Worm (Caenorhabditis elegans) whole organism, L4 larva: ENCODE measurements around the gene pcn-1.

Source experiments
- T26A8.4 ChIP-seq: fragments of 200-800 bp; sonication (Bioruptor generic); IDR thresholded peaks from 2 replicates; pipeline ENCODE4 v1.3.6; 2022; ENCODE audit warnings: missing genetic modification characterization, missing compliant biosample characterization
- Y105C5A.15 ChIP-seq: fragments of 200-800 bp; sonication (Bioruptor generic); IDR thresholded peaks from 2 replicates; pipeline ENCODE4 v1.3.6; 2022; ENCODE audit warnings: missing genetic modification characterization, missing compliant biosample characterization
- aha-1 ChIP-seq: fragments of 150-350 bp; peaks from one replicate; lab custom pipeline; 2014; ENCODE audit warnings: missing biosample characterization, missing genetic modification characterization
- aly-2 ChIP-seq: sonication (generic microtip); optimal IDR thresholded peaks from 2 replicates; lab custom pipeline; 2018; ENCODE audit warnings: missing biosample characterization, missing genetic modification characterization
- arid-1 ChIP-seq: fragments of 200-800 bp; sonication (Bioruptor generic); conservative IDR thresholded peaks from 2 replicates; pipeline ENCODE4 v1.3.6; 2022; ENCODE audit warnings: missing genetic modification reagents, missing genetic modification characterization, missing compliant biosample characterization
- ceh-32 ChIP-seq: sonication (generic microtip); optimal IDR thresholded peaks from 2 replicates; lab custom pipeline; 2016; ENCODE audit warnings: mild to moderate bottlenecking, missing genetic modification characterization, missing compliant biosample characterization; ENCODE audit not compliant: poor library complexity
- ceh-44 ChIP-seq: fragments of 200-800 bp; sonication (Bioruptor generic); IDR thresholded peaks from 2 replicates; pipeline ENCODE4 v1.3.6; 2022; ENCODE audit warnings: missing genetic modification reagents, missing genetic modification characterization, missing compliant biosample characterization
- ceh-82 ChIP-seq: sonication (generic microtip); optimal IDR thresholded peaks from 2 replicates; lab custom pipeline; 2017; ENCODE audit warnings: missing biosample characterization, missing genetic modification characterization
- ces-1 ChIP-seq: fragments of 150-350 bp; sonication (generic microtip); optimal IDR thresholded peaks from 4 replicates; lab custom pipeline; 2014; ENCODE audit warnings: missing biosample characterization, missing genetic modification reagents, missing genetic modification characterization
- ctbp-1 ChIP-seq: fragments of 200-800 bp; sonication (Bioruptor generic); IDR thresholded peaks from 2 replicates; pipeline ENCODE4 v1.3.6; 2022; ENCODE audit warnings: missing genetic modification reagents, missing genetic modification characterization, missing compliant biosample characterization
- daf-16 ChIP-seq, 3 experiments: sonication (generic microtip); optimal IDR thresholded peaks; 2 replicates each; lab custom pipeline; 2016 to 2017; ENCODE audit warnings: missing genetic modification characterization in 3 of 3, missing genetic modification reagents in 3 of 3, mild to moderate bottlenecking in 2 of 3, missing compliant biosample characterization in 2 of 3, missing biosample characterization in 1 of 3, moderate library complexity in 1 of 3
- dmd-6 ChIP-seq: fragments of 200-800 bp; sonication (Bioruptor generic); IDR thresholded peaks from 2 replicates; pipeline ENCODE4 v1.3.6; 2022; ENCODE audit warnings: missing genetic modification reagents, missing genetic modification characterization, missing compliant biosample characterization
- dmd-8 ChIP-seq: fragments of 200-800 bp; sonication (Bioruptor generic); IDR thresholded peaks from 2 replicates; pipeline ENCODE4 v1.3.6; 2022; ENCODE audit warnings: missing genetic modification characterization, missing compliant biosample characterization
- dpl-1 ChIP-seq: fragments of 150-350 bp; optimal IDR thresholded peaks from 2 replicates; lab custom pipeline; 2014; ENCODE audit warnings: missing biosample characterization, missing genetic modification reagents, missing genetic modification characterization
- dve-1 ChIP-seq: sonication (generic microtip); optimal IDR thresholded peaks from 2 replicates; lab custom pipeline; 2017; ENCODE audit warnings: antibody characterized with exemption, mild to moderate bottlenecking, missing genetic modification characterization, missing compliant biosample characterization; ENCODE audit not compliant: insufficient read depth
- egl-43 ChIP-seq: fragments of 200-800 bp; sonication (Bioruptor generic); IDR thresholded peaks from 2 replicates; pipeline ENCODE4 v1.3.6; 2022; ENCODE audit warnings: missing genetic modification reagents, missing genetic modification characterization, missing compliant biosample characterization
- hif-1 ChIP-seq, 2 experiments: sonication (generic microtip); optimal IDR thresholded peaks; 2 replicates each; lab custom pipeline; 2016 to 2017; ENCODE audit warnings: missing compliant biosample characterization in 2 of 2, missing genetic modification characterization in 2 of 2, missing genetic modification reagents in 2 of 2, missing genotype in 2 of 2, mild to moderate bottlenecking in 1 of 2
- hlh-11 ChIP-seq: fragments of 200-800 bp; sonication (Bioruptor generic); optimal IDR thresholded peaks from 2 replicates; lab custom pipeline; 2018; ENCODE audit warnings: mild to moderate bottlenecking, missing genetic modification characterization, missing compliant biosample characterization
- jun-1 ChIP-seq: fragments of 150-350 bp; optimal IDR thresholded peaks from 2 replicates; lab custom pipeline; 2014; ENCODE audit warnings: missing biosample characterization, missing genetic modification reagents, missing genetic modification characterization
- lim-7 ChIP-seq: fragments of 200-800 bp; sonication (Bioruptor generic); IDR thresholded peaks from 2 replicates; pipeline ENCODE4 v1.3.6; 2022; ENCODE audit warnings: missing genetic modification characterization, missing compliant biosample characterization
- lin-13 ChIP-seq: fragments of 150-350 bp; optimal IDR thresholded peaks from 2 replicates; lab custom pipeline; 2014; ENCODE audit warnings: missing biosample characterization, missing genetic modification reagents, missing genetic modification characterization
- lin-29 ChIP-seq: fragments of 200-800 bp; sonication (Bioruptor generic); IDR thresholded peaks from 2 replicates; pipeline ENCODE4 v1.3.6; 2022; ENCODE audit warnings: missing genetic modification reagents, missing genetic modification characterization, missing compliant biosample characterization
- lin-38 ChIP-seq: fragments of 200-800 bp; sonication (Bioruptor generic); IDR thresholded peaks from 2 replicates; pipeline ENCODE4 v1.3.6; 2022; ENCODE audit warnings: missing genetic modification reagents, missing genetic modification characterization, missing compliant biosample characterization
- lir-3 ChIP-seq: sonication (generic microtip); optimal IDR thresholded peaks from 2 replicates; lab custom pipeline; 2016; ENCODE audit warnings: mild to moderate bottlenecking, missing genetic modification characterization, missing compliant biosample characterization
- madf-5 ChIP-seq, 2 experiments: fragments of 200-800 bp; sonication (Bioruptor generic); IDR thresholded peaks; 2 replicates each; pipeline ENCODE4 v1.3.6; 2022; ENCODE audit warnings: missing compliant biosample characterization in 2 of 2, missing genetic modification characterization in 2 of 2
- mdl-1 ChIP-seq, 2 experiments: fragments of 150-350 bp in 1 of 2; sonication (generic microtip) in 1 of 2; optimal IDR thresholded peaks; 2 replicates each; lab custom pipeline; 2014 to 2017; ENCODE audit warnings: missing biosample characterization in 2 of 2, missing genetic modification characterization in 2 of 2
- mep-1 ChIP-seq: fragments of 150-350 bp; sonication (generic microtip); optimal IDR thresholded peaks from 3 replicates; lab custom pipeline; 2014; ENCODE audit warnings: missing biosample characterization, missing genetic modification characterization
- mxl-3 ChIP-seq: fragments of 200-800 bp; sonication (Bioruptor generic); optimal IDR thresholded peaks from 2 replicates; lab custom pipeline; 2018; ENCODE audit warnings: mild to moderate bottlenecking, missing genetic modification characterization, missing compliant biosample characterization
- nhr-102 ChIP-seq: sonication (generic microtip); optimal IDR thresholded peaks from 2 replicates; lab custom pipeline; 2016; ENCODE audit warnings: mild to moderate bottlenecking, missing genetic modification characterization, moderate library complexity, missing compliant biosample characterization
- nhr-237 ChIP-seq: sonication (generic microtip); optimal IDR thresholded peaks from 2 replicates; lab custom pipeline; 2017; ENCODE audit warnings: missing biosample characterization, missing genetic modification characterization
- nhr-25 ChIP-seq: sonication (generic microtip); optimal IDR thresholded peaks from 2 replicates; lab custom pipeline; 2017; ENCODE audit warnings: missing genetic modification characterization, mild to moderate bottlenecking, missing compliant biosample characterization, antibody characterized with exemption, moderate library complexity, borderline replicate concordance; ENCODE audit not compliant: insufficient read depth
- nhr-28 ChIP-seq: fragments of 150-350 bp; optimal IDR thresholded peaks from 2 replicates; lab custom pipeline; 2014; ENCODE audit warnings: missing biosample characterization, missing genetic modification characterization
- nhr-41 ChIP-seq: fragments of 200-800 bp; sonication (Bioruptor generic); IDR thresholded peaks from 2 replicates; pipeline ENCODE4 v1.3.6; 2022; ENCODE audit warnings: missing genetic modification reagents, missing genetic modification characterization, missing compliant biosample characterization
- nhr-42 ChIP-seq: fragments of 200-800 bp; sonication (Bioruptor generic); IDR thresholded peaks from 2 replicates; pipeline ENCODE4 v1.3.6; 2022; ENCODE audit warnings: missing genetic modification characterization, missing compliant biosample characterization
- nhr-76 ChIP-seq: fragments of 150-350 bp; optimal IDR thresholded peaks from 2 replicates; lab custom pipeline; 2014; ENCODE audit warnings: missing biosample characterization, missing genetic modification characterization
- pha-4 ChIP-seq, 2 experiments: fragments of 150-350 bp in 1 of 2; fragments of 200-800 bp in 1 of 2; sonication (Bioruptor generic) in 1 of 2; IDR thresholded peaks in 1 of 2; optimal IDR thresholded peaks in 1 of 2; 2 replicates each; pipeline versions ENCODE4 v1.3.6 to Lab custom; 2014 to 2022; ENCODE audit warnings: missing genetic modification characterization in 2 of 2, missing genetic modification reagents in 2 of 2, missing biosample characterization in 1 of 2, missing compliant biosample characterization in 1 of 2
- php-3 ChIP-seq: fragments of 200-800 bp; sonication (Bioruptor generic); IDR thresholded peaks from 2 replicates; pipeline ENCODE4 v1.3.6; 2022; ENCODE audit warnings: missing genetic modification reagents, missing genetic modification characterization, missing compliant biosample characterization
- rbr-2 ChIP-seq: sonication (generic microtip); optimal IDR thresholded peaks from 2 replicates; lab custom pipeline; 2016; ENCODE audit warnings: missing genotype, missing genetic modification characterization, missing compliant biosample characterization
- saeg-2 ChIP-seq: fragments of 200-800 bp; sonication (Bioruptor generic); IDR thresholded peaks from 2 replicates; pipeline ENCODE4 v1.3.6; 2022; ENCODE audit warnings: missing genetic modification reagents, missing genetic modification characterization, missing compliant biosample characterization
- set-16 ChIP-seq: fragments of 200-800 bp; sonication (Bioruptor generic); IDR thresholded peaks from 2 replicates; pipeline ENCODE4 v1.3.6; 2022; ENCODE audit warnings: missing genetic modification reagents, missing genetic modification characterization, missing compliant biosample characterization
- spr-1 ChIP-seq: sonication (generic microtip); optimal IDR thresholded peaks from 2 replicates; lab custom pipeline; 2016; ENCODE audit warnings: mild to moderate bottlenecking, missing genetic modification characterization, missing compliant biosample characterization
- spr-3 ChIP-seq: fragments of 200-800 bp; sonication (Bioruptor generic); optimal IDR thresholded peaks from 2 replicates; lab custom pipeline; 2018; ENCODE audit warnings: mild to moderate bottlenecking, missing genetic modification characterization, missing compliant biosample characterization
- tag-97 ChIP-seq: fragments of 200-800 bp; sonication (Bioruptor generic); IDR thresholded peaks from 2 replicates; pipeline ENCODE4 v1.3.6; 2022; ENCODE audit warnings: missing genetic modification characterization, missing compliant biosample characterization
- tra-1 ChIP-seq: fragments of 200-800 bp; sonication (Bioruptor generic); IDR thresholded peaks from 2 replicates; pipeline ENCODE4 v1.3.6; 2022; ENCODE audit warnings: missing genetic modification reagents, missing genetic modification characterization, missing compliant biosample characterization
- unc-39 ChIP-seq: sonication (generic microtip); optimal IDR thresholded peaks from 2 replicates; lab custom pipeline; 2017; ENCODE audit warnings: missing biosample characterization, missing genetic modification characterization
- zfp-2 ChIP-seq: sonication (generic microtip); optimal IDR thresholded peaks from 2 replicates; lab custom pipeline; 2016; ENCODE audit warnings: mild to moderate bottlenecking, missing genetic modification characterization, missing compliant biosample characterization
- zfp-3 ChIP-seq: fragments of 200-800 bp; sonication (Bioruptor generic); conservative IDR thresholded peaks from 2 replicates; pipeline ENCODE4 v1.3.6; 2022; ENCODE audit warnings: missing genetic modification reagents, missing genetic modification characterization, missing compliant biosample characterization
- ztf-11 ChIP-seq: fragments of 150-350 bp; optimal IDR thresholded peaks from 2 replicates; lab custom pipeline; 2014; ENCODE audit warnings: missing biosample characterization, missing genetic modification characterization
- ztf-7 ChIP-seq: fragments of 150-350 bp; optimal IDR thresholded peaks from 2 replicates; lab custom pipeline; 2014; ENCODE audit warnings: missing biosample characterization, missing genetic modification characterization

The pcn-1 gene

ce11 chrIV:4025923-4026322 lies 23.3 kb downstream of the pcn-1 start:
- no peak for TF ChIP-seq zfp-2
- 0 out of 2 replicates have a peak, but pooled peaks have one; percentile 33 for TF ChIP-seq arid-1 (GFP tag; lab: Robert Waterston, UW)
- TF ChIP-seq T26A8.4 (GFP tag; lab: Robert Waterston, UW): no peak; the same call in 1 of the 2 replicates
- peak; percentile 87 for TF ChIP-seq dve-1 (tag; lab: Kevin White, UChicago)
- no peak for TF ChIP-seq php-3 (GFP tag; lab: Robert Waterston, UW)
- TF ChIP-seq ztf-7 (tag; lab: Kevin White, UChicago): no peak
- peak in 1 of 2 experiments; percentile 78 for TF ChIP-seq daf-16 (GFP tag; optimal IDR thresholded peaks at IDR 0.05; lab: Kevin White, UChicago)
- TF ChIP-seq daf-16 (tag; optimal IDR thresholded peaks at IDR 0.05; lab: Kevin White, UChicago): no peak
- peak; percentile 95 to 100 for TF ChIP-seq hif-1 (tag; optimal IDR thresholded peaks at IDR 0.05; lab: Kevin White, UChicago)
- TF ChIP-seq dmd-8 (GFP tag; lab: Robert Waterston, UW): no peak
- no peak for TF ChIP-seq nhr-76 (tag; lab: Kevin White, UChicago)
- TF ChIP-seq hlh-11 (tag; lab: Kevin White, UChicago): peak; percentile 96
- TF ChIP-seq spr-1 (tag; lab: Kevin White, UChicago): no peak
- no peak for TF ChIP-seq ztf-11
- TF ChIP-seq set-16 (GFP tag; lab: Robert Waterston, UW): peak; percentile 85
- TF ChIP-seq ceh-44 (GFP tag; lab: Robert Waterston, UW): no peak
- TF ChIP-seq nhr-28: peak; percentile 22
- 0 out of 2 replicates have a peak, but pooled peaks have one; percentile 61 for TF ChIP-seq tra-1 (GFP tag; lab: Robert Waterston, UW)
- TF ChIP-seq ces-1 (GFP tag; lab: Kevin White, UChicago): no peak
- TF ChIP-seq mdl-1 (tag; optimal IDR thresholded peaks at IDR 0.05; lab: Kevin White, UChicago): peak; percentile 94 to 97
- peak; percentile 54 for TF ChIP-seq dmd-6
- TF ChIP-seq spr-3 (GFP tag; lab: Kevin White, UChicago): no peak
- no peak for TF ChIP-seq aly-2
- no peak for TF ChIP-seq nhr-237 (tag; lab: Kevin White, UChicago)
- TF ChIP-seq madf-5 (GFP tag; IDR thresholded peaks at IDR 0.05; lab: Robert Waterston, UW): no peak
- TF ChIP-seq zfp-3: no peak
- no peak for TF ChIP-seq saeg-2 (GFP tag; lab: Robert Waterston, UW)
- TF ChIP-seq lim-7 (GFP tag; lab: Robert Waterston, UW): no peak
- TF ChIP-seq nhr-41: no peak
- TF ChIP-seq ceh-82: no peak
- TF ChIP-seq lin-38: peak; percentile 22; the same call in 1 of the 2 replicates
- no peak for TF ChIP-seq Y105C5A.15 (GFP tag; lab: Robert Waterston, UW)
- peak; percentile 58 for TF ChIP-seq rbr-2
- 0 out of 2 replicates have a peak, but pooled peaks have one; percentile 29 for TF ChIP-seq pha-4 (GFP tag; IDR thresholded peaks at IDR 0.05; lab: Robert Waterston, UW)
- TF ChIP-seq pha-4 (tag; optimal IDR thresholded peaks at IDR 0.05; lab: Kevin White, UChicago): no peak
- TF ChIP-seq dpl-1: peak; percentile 0
- no peak for TF ChIP-seq unc-39
- TF ChIP-seq tag-97 (GFP tag; lab: Robert Waterston, UW): no peak
- peak; percentile 18 for TF ChIP-seq mxl-3 (GFP tag; lab: Kevin White, UChicago)
- peak; percentile 82 for TF ChIP-seq mep-1 (tag; lab: Kevin White, UChicago)
- TF ChIP-seq lin-13 (GFP tag; lab: Kevin White, UChicago): no peak
- TF ChIP-seq egl-43 (GFP tag; lab: Robert Waterston, UW): peak; percentile 36; the same call in 1 of the 2 replicates
- TF ChIP-seq nhr-42: no peak
- no peak for TF ChIP-seq lir-3 (tag; lab: Kevin White, UChicago)
- no peak for TF ChIP-seq lin-29
- TF ChIP-seq jun-1 (tag; lab: Kevin White, UChicago): peak; percentile 22
- TF ChIP-seq aha-1: peak; percentile 100
- no peak for TF ChIP-seq nhr-102
- peak; percentile 56; the same call in 1 of the 2 replicates for TF ChIP-seq ctbp-1 (GFP tag; lab: Robert Waterston, UW)
- no peak for TF ChIP-seq nhr-25 (tag; lab: Kevin White, UChicago)
- no peak for TF ChIP-seq ceh-32
